Worm (Caenorhabditis elegans) whole organism, young adult: Measurements from ENCODE around the gene ilcr-2.

ENCODE experiments used
- efl-1 ChIP-seq: fragments of 150-350 bp; optimal IDR thresholded peaks from 2 replicates; lab custom pipeline; 2014; ENCODE audit warnings: missing biosample characterization, missing genetic modification reagents, missing genetic modification characterization
- madf-10 ChIP-seq: sonication (generic microtip); optimal IDR thresholded peaks from 2 replicates; lab custom pipeline; 2016; ENCODE audit warnings: mild to moderate bottlenecking, missing genetic modification characterization, missing compliant biosample characterization
- rec-8 ChIP-seq, 2 experiments: sonication (generic microtip); optimal IDR thresholded peaks; 2 replicates each; lab custom pipeline; 2016; ENCODE audit warnings: mild to moderate bottlenecking in 2 of 2, missing genetic modification characterization in 2 of 2, missing genetic modification reagents in 2 of 2, missing genotype in 2 of 2, missing biosample characterization in 1 of 2, missing compliant biosample characterization in 1 of 2, moderate library complexity in 1 of 2
- tbp1 ChIP-seq: fragments of 200-800 bp; sonication (Bioruptor generic); optimal IDR thresholded peaks from 2 replicates; lab custom pipeline; 2018; ENCODE audit warnings: mild to moderate bottlenecking, missing genetic modification characterization, missing compliant biosample characterization

ilcr-2 gene

DNA sequence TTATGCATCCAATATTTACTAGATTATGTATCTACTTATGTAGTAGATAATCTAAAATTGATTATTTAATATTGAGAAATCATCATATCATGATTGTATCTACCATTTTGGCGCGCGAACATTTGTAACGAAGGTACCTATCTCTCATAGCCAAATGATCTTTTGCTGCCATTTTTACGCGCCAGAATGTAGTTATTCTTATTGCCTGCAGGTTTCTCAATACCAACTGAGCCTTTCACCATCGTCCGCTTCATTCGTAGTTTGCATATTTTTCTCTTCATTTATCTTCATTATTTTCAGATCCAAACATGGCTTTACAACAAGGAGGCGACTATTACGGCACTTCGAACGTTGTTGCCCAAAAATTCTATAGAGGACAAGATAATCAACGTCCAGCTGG is 52.8 kb downstream of the ilcr-2 start, which contains the start of gene ZK177.1:
Gene ZK177.1, plus strand, starts transcription at position 301 of the 400 bp plus-strand sequence.
- no peak for TF ChIP-seq rec-8 (tag; optimal IDR thresholded peaks at IDR 0.05; lab: Kevin White, UChicago)
- TF ChIP-seq madf-10: no peak
- TF ChIP-seq tbp1 (GFP tag; lab: Kevin White, UChicago): no peak
- peak; percentile 13 for TF ChIP-seq efl-1 (GFP tag; lab: Kevin White, UChicago)
